Fruit fly (Drosophila melanogaster): ENCODE data around the gene Cph.

The Cph gene

DNA sequence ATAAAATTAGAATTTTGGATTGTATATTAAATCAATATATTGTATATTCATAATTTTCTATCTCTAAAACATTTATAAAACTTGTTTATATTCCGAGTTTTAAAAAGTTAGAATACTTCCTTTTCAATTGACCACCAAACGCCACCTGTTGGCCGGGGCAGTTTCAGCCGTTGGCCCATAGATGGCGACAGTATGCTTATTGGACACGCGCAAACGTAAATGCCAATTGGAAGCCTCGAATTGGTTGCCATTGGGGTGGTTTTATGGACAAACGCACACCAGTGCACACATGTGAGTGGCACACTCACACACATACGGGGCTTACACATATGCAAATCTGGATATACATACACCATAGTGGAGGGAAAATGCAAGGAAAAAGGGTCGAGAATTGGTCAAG is 25.0 kb downstream of the Cph start:
- no peak for TF ChIP-seq psq (GFP tag; optimal IDR thresholded peaks at IDR 0.05)
- TF ChIP-seq foxo (GFP tag; optimal IDR thresholded peaks at IDR 0.05), result peak in 1 of 2 experiments; percentile 3
- peak; percentile 3 for TF ChIP-seq HLH106 (tag; optimal IDR thresholded peaks at IDR 0.05)

- TF ChIP-seq Rel (GFP tag; optimal IDR thresholded peaks at IDR 0.05), result no peak
- TF ChIP-seq Rel (tag; optimal IDR thresholded peaks at IDR 0.05), result no peak
- no peak for TF ChIP-seq brk (GFP tag; optimal IDR thresholded peaks at IDR 0.05)
- no peak for TF ChIP-seq woc (GFP tag; optimal IDR thresholded peaks at IDR 0.05)
- no peak for TF ChIP-seq CrebA (GFP tag; optimal IDR thresholded peaks at IDR 0.05; ENCODE audit: borderline replicate concordance)
- TF ChIP-seq rgr (GFP tag; optimal IDR thresholded peaks at IDR 0.05), result no peak
- no peak for TF ChIP-seq Jra (GFP tag; optimal IDR thresholded peaks at IDR 0.05)
- no peak for TF ChIP-seq GATAd (GFP tag; optimal IDR thresholded peaks at IDR 0.05)
- TF ChIP-seq foxo (GFP tag; optimal IDR thresholded peaks at IDR 0.05), result no peak
- TF ChIP-seq ey (GFP tag; optimal IDR thresholded peaks at IDR 0.05), result no peak
- no peak for TF ChIP-seq h (GFP tag; optimal IDR thresholded peaks at IDR 0.05)
- TF ChIP-seq usp (GFP tag; optimal IDR thresholded peaks at IDR 0.05), result no peak
- TF ChIP-seq Vsx2 (GFP tag; optimal IDR thresholded peaks at IDR 0.05; ENCODE audit: partially characterized antibody), result no peak
- TF ChIP-seq Hr83 (GFP tag; optimal IDR thresholded peaks at IDR 0.05; ENCODE audit: poor library complexity, severe bottlenecking), result no peak
- no peak for TF ChIP-seq Mio (GFP tag; optimal IDR thresholded peaks at IDR 0.05)
- TF ChIP-seq psq (GFP tag; optimal IDR thresholded peaks at IDR 0.05), result no peak
Measured at dm6 chrX:7163495-7163894, 26.0 kb downstream of the Cph start.

dm6 chrX:7166306-7166705 is 28.8 kb downstream of the Cph start:
- no peak for TF ChIP-seq br (GFP tag; optimal IDR thresholded peaks at IDR 0.05)
- TF ChIP-seq CrebA (GFP tag; optimal IDR thresholded peaks at IDR 0.05; ENCODE audit: borderline replicate concordance), result no peak
- no peak for TF ChIP-seq Myc (optimal IDR thresholded peaks at IDR 0.05)
- no peak for TF ChIP-seq Vsx2 (GFP tag; optimal IDR thresholded peaks at IDR 0.05; ENCODE audit: partially characterized antibody)
- TF ChIP-seq rgr (GFP tag; optimal IDR thresholded peaks at IDR 0.05), result no peak
- no peak for TF ChIP-seq OdsH (GFP tag; optimal IDR thresholded peaks at IDR 0.05)
- TF ChIP-seq tai (GFP tag; optimal IDR thresholded peaks at IDR 0.05), result no peak
- no peak for TF ChIP-seq N (GFP tag; optimal IDR thresholded peaks at IDR 0.05)
- TF ChIP-seq Abd-B (GFP tag; optimal IDR thresholded peaks at IDR 0.05), result no peak
- no peak for TF ChIP-seq Hnf4 (GFP tag; optimal IDR thresholded peaks at IDR 0.05)
- no peak for TF ChIP-seq jim (GFP tag; optimal IDR thresholded peaks at IDR 0.05)
- no peak for TF ChIP-seq h (GFP tag; optimal IDR thresholded peaks at IDR 0.05)
- no peak for TF ChIP-seq woc (GFP tag; optimal IDR thresholded peaks at IDR 0.05)
- TF ChIP-seq Hr78 (GFP tag; optimal IDR thresholded peaks at IDR 0.05), result no peak
- no peak for TF ChIP-seq HLH106 (tag; optimal IDR thresholded peaks at IDR 0.05)
- TF ChIP-seq fru (GFP tag; optimal IDR thresholded peaks at IDR 0.05), result no peak
- no peak for TF ChIP-seq Dfd (GFP tag; optimal IDR thresholded peaks at IDR 0.05)
- TF ChIP-seq lola (GFP tag; optimal IDR thresholded peaks at IDR 0.05), result no peak
- no peak for TF ChIP-seq sage (GFP tag; optimal IDR thresholded peaks at IDR 0.05)
- TF ChIP-seq foxo (GFP tag; optimal IDR thresholded peaks at IDR 0.05), result no peak

DNA sequence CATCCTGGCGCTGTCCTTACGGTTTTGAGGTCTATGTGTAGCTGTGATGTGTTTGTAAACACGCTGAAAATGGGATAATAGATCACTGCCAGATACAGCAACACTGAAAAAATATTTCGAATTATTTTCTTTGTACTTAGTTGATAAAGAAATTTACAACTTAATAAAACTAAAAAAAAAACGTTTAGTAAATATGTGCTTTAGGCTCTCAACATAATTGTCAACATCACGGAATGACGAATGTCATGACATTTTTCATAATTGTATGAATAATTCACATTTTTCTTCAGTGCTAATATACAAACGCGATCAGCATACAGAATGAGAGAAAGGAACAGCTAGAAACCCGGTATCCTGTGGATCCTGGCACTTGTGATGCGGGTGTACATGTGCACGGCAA is 31.9 kb downstream of the Cph start:
- TF ChIP-seq Hr83 (GFP tag; optimal IDR thresholded peaks at IDR 0.05; ENCODE audit: poor library complexity, severe bottlenecking), result no peak
- no peak for TF ChIP-seq dsf (GFP tag; optimal IDR thresholded peaks at IDR 0.05; ENCODE audit: borderline replicate concordance)
- no peak for TF ChIP-seq Dfd (GFP tag; optimal IDR thresholded peaks at IDR 0.05)
- no peak for TF ChIP-seq dmrt93B (GFP tag; optimal IDR thresholded peaks at IDR 0.05)
- TF ChIP-seq fru (GFP tag; optimal IDR thresholded peaks at IDR 0.05), result no peak
- TF ChIP-seq Dif (GFP tag; optimal IDR thresholded peaks at IDR 0.05; ENCODE audit: partially characterized antibody), result no peak

DNA sequence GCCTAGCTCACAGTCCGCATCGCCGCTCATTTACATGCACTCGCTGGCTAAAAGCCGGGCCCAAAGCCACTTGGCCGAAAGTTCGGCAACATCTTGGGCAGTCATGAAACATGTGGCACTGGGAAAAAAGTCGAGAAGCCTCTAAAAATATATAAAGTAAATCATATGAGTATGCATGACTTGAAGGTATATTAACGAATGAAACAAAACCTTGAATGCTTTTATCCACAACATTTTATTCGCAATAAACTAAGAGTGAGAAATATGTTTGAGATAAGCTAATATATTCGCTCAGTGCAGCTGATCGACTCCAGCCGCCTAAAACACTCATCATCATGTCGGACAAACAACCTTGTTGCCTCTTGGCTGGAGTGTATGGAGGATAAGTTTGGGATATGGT is 36.3 kb downstream of the Cph start:
- no peak for TF ChIP-seq Hr83 (GFP tag; optimal IDR thresholded peaks at IDR 0.05; ENCODE audit: poor library complexity, severe bottlenecking)
- no peak for TF ChIP-seq ey (GFP tag; optimal IDR thresholded peaks at IDR 0.05)
- TF ChIP-seq HLH106 (tag; optimal IDR thresholded peaks at IDR 0.05), result peak; percentile 22
- TF ChIP-seq N (GFP tag; optimal IDR thresholded peaks at IDR 0.05), result no peak
- TF ChIP-seq Myc (optimal IDR thresholded peaks at IDR 0.05), result no peak
- peak; percentile 23 for TF ChIP-seq fru (GFP tag; optimal IDR thresholded peaks at IDR 0.05)
- TF ChIP-seq rgr (GFP tag; optimal IDR thresholded peaks at IDR 0.05), result no peak
- no peak for TF ChIP-seq Abd-B (GFP tag; optimal IDR thresholded peaks at IDR 0.05)
- TF ChIP-seq sage (GFP tag; optimal IDR thresholded peaks at IDR 0.05), result no peak
- no peak for TF ChIP-seq Mio (GFP tag; optimal IDR thresholded peaks at IDR 0.05)
- peak in 1 of 2 experiments; percentile 29 for TF ChIP-seq foxo (GFP tag; optimal IDR thresholded peaks at IDR 0.05)
- peak; percentile 45 for TF ChIP-seq h (GFP tag; optimal IDR thresholded peaks at IDR 0.05)
